Worm (Caenorhabditis elegans): Measurements from ENCODE around the gene col-117.

Gene col-117

DNA sequence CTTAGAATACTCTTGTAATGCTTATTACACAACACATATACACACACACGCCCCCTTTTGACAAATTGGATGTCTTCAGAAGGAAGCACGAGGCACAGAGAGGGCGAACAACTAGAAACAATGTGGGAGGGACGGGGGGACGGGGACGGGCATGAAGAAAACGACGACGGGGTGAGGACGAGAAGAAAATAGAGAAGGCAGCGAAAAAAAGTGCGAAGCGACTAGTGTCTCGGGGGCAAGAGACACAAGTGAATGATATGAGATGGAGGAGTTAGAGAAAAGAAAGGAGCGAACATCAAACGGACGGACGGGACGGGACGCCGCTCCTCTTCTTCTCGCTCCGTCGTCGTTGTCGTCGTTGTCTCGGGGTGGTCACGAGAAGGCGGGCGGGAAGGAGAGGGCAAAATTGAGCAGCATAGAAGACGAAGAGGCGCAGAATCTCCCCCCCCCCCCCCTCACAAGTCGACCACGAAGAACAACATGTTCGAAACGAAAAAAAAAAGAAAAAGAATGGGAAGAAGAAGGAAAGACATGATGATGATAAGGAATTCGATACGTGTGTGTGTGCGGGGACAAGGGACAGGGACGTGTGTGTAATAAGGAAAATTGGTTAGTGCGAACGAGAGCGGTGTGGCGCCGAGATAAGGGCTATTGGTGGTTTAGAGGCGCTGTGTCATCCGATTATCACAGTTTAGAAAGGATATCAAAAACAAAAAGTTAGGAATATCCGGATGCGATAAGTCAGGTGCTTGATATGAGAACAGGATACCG, 28.9 kb downstream of the col-117 start:
- no peak for TF ChIP-seq mml-1 (tag; optimal IDR thresholded peaks at IDR 0.05)
- peak; percentile 46 for TF ChIP-seq R02D3.7 (tag; optimal IDR thresholded peaks at IDR 0.05)
- no peak for TF ChIP-seq nhr-67 (tag; optimal IDR thresholded peaks at IDR 0.05)
- TF ChIP-seq zag-1 (tag; optimal IDR thresholded peaks at IDR 0.05): peak; percentile 29
- TF ChIP-seq nhr-237 (tag; optimal IDR thresholded peaks at IDR 0.05): no peak
- TF ChIP-seq nhr-25 (tag; optimal IDR thresholded peaks at IDR 0.05): peak; percentile 88
- no peak for TF ChIP-seq sea-2 (GFP tag; optimal IDR thresholded peaks at IDR 0.05)
- peak; percentile 68 for TF ChIP-seq pha-4 (tag; optimal IDR thresholded peaks at IDR 0.05)
- TF ChIP-seq nfya-1 (tag; optimal IDR thresholded peaks at IDR 0.05; ENCODE audit: insufficient read depth): peak; percentile 81
- TF ChIP-seq fkh-10 (GFP tag; optimal IDR thresholded peaks at IDR 0.05): peak; percentile 90
- no peak for TF ChIP-seq ceh-16 (tag; optimal IDR thresholded peaks at IDR 0.05)
- TF ChIP-seq fos-1 (tag; optimal IDR thresholded peaks at IDR 0.05): no peak
- peak; percentile 77 for TF ChIP-seq jun-1 (tag; optimal IDR thresholded peaks at IDR 0.05)
- no peak for TF ChIP-seq nhr-28 (tag; optimal IDR thresholded peaks at IDR 0.05)
- TF ChIP-seq ceh-82 (tag; optimal IDR thresholded peaks at IDR 0.05): peak; percentile 49
- no peak for TF ChIP-seq aly-2 (tag; optimal IDR thresholded peaks at IDR 0.05)
- TF ChIP-seq mdl-1 (tag; optimal IDR thresholded peaks at IDR 0.05): peak; percentile 75
- peak; percentile 71 for TF ChIP-seq tbx-2 (tag; optimal IDR thresholded peaks at IDR 0.05)
- peak; percentile 79 for TF ChIP-seq lin-39 (tag; optimal IDR thresholded peaks at IDR 0.05)
- peak; percentile 53 for TF ChIP-seq egl-27 (tag; optimal IDR thresholded peaks at IDR 0.05)
- no peak for TF ChIP-seq nhr-77 (tag; optimal IDR thresholded peaks at IDR 0.05)
- peak; percentile 82 for TF ChIP-seq lsy-12 (tag; optimal IDR thresholded peaks at IDR 0.05)
- TF ChIP-seq ama-1 (optimal IDR thresholded peaks at IDR 0.05): no peak
- no peak for TF ChIP-seq ZK546.5 (tag; optimal IDR thresholded peaks at IDR 0.05)
- no peak for TF ChIP-seq eor-1 (tag; optimal IDR thresholded peaks at IDR 0.05)
- TF ChIP-seq ceh-9 (tag; optimal IDR thresholded peaks at IDR 0.05): no peak
- no peak for TF ChIP-seq nhr-76 (tag; optimal IDR thresholded peaks at IDR 0.05)
- peak; percentile 80 for TF ChIP-seq unc-62 (GFP tag; optimal IDR thresholded peaks at IDR 0.05)
- TF ChIP-seq ztf-11 (tag; optimal IDR thresholded peaks at IDR 0.05): no peak
- peak; percentile 83 for TF ChIP-seq nhr-23 (tag; optimal IDR thresholded peaks at IDR 0.05)
- TF ChIP-seq nhr-11 (tag; optimal IDR thresholded peaks at IDR 0.05): no peak
- peak; percentile 83 for TF ChIP-seq snpc-4 (tag; optimal IDR thresholded peaks at IDR 0.05)
- peak; percentile 80 for TF ChIP-seq hmg-11 (tag; optimal IDR thresholded peaks at IDR 0.05)
- TF ChIP-seq elt-1 (tag; optimal IDR thresholded peaks at IDR 0.05): peak; percentile 65
- TF ChIP-seq unc-39 (tag; optimal IDR thresholded peaks at IDR 0.05): no peak
- peak; percentile 62 for TF ChIP-seq nhr-43 (tag; optimal IDR thresholded peaks at IDR 0.05; ENCODE audit: poor library complexity, severe bottlenecking)
- peak; percentile 56 for TF ChIP-seq pqm-1 (tag; optimal IDR thresholded peaks at IDR 0.05)
- peak; percentile 17 for TF ChIP-seq lin-15B (tag; optimal IDR thresholded peaks at IDR 0.05)
- TF ChIP-seq egl-5 (tag; optimal IDR thresholded peaks at IDR 0.05): no peak
- TF ChIP-seq fkh-2 (tag; optimal IDR thresholded peaks at IDR 0.05): no peak
- peak in 1 of 3 experiments; percentile 11 for TF ChIP-seq elt-3 (tag; optimal IDR thresholded peaks at IDR 0.05)
- peak; percentile 7 for TF ChIP-seq daf-12 (tag; optimal IDR thresholded peaks at IDR 0.05)
- no peak for TF ChIP-seq nhr-12 (tag; optimal IDR thresholded peaks at IDR 0.05)
- peak; percentile 67 for TF ChIP-seq ztf-4 (tag; optimal IDR thresholded peaks at IDR 0.05)
- peak; percentile 12 for TF ChIP-seq skn-1 (tag; optimal IDR thresholded peaks at IDR 0.05)
- TF ChIP-seq ceh-28 (tag; optimal IDR thresholded peaks at IDR 0.05): peak; percentile 57
- TF ChIP-seq elt-2 (tag; optimal IDR thresholded peaks at IDR 0.05): peak; percentile 97
